Worm (Caenorhabditis elegans) whole organism, L2 larva: ENCODE measurements around the gene ins-7.

Source experiments
- C34F6.9 ChIP-seq: fragments of 150-350 bp; optimal IDR thresholded peaks from 2 replicates; lab custom pipeline; 2014; ENCODE audit warnings: missing biosample characterization, missing genetic modification characterization
- F13H6.1 ChIP-seq: sonication (generic microtip); optimal IDR thresholded peaks from 2 replicates; lab custom pipeline; 2016; ENCODE audit warnings: missing genetic modification characterization, missing compliant biosample characterization
- R02D3.7 ChIP-seq: fragments of 150-350 bp; optimal IDR thresholded peaks from 2 replicates; lab custom pipeline; 2014; ENCODE audit warnings: missing biosample characterization, missing genetic modification characterization
- Y55F3AM.14 ChIP-seq: fragments of 200-800 bp; sonication (Bioruptor generic); optimal IDR thresholded peaks from 2 replicates; lab custom pipeline; 2018; ENCODE audit warnings: mild to moderate bottlenecking, missing genetic modification characterization, missing compliant biosample characterization
- ZK546.5 ChIP-seq: sonication (generic microtip); optimal IDR thresholded peaks from 2 replicates; lab custom pipeline; 2017; ENCODE audit warnings: missing biosample characterization, missing genetic modification characterization
- alr-1 ChIP-seq: fragments of 150-350 bp; optimal IDR thresholded peaks from 2 replicates; lab custom pipeline; 2014; ENCODE audit warnings: missing biosample characterization, missing genetic modification characterization
- blmp-1 ChIP-seq: sonication (generic microtip); optimal IDR thresholded peaks from 2 replicates; lab custom pipeline; 2017; ENCODE audit warnings: missing genetic modification characterization, mild to moderate bottlenecking, missing compliant biosample characterization, antibody characterized with exemption, moderate library complexity; ENCODE audit not compliant: insufficient read depth
- crh-2 ChIP-seq: sonication (generic microtip); optimal IDR thresholded peaks from 2 replicates; lab custom pipeline; 2017; ENCODE audit warnings: missing biosample characterization, missing genetic modification characterization
- dmd-4 ChIP-seq: sonication (generic microtip); optimal IDR thresholded peaks from 2 replicates; lab custom pipeline; 2017; ENCODE audit warnings: missing biosample characterization, missing genetic modification characterization
- egl-27 ChIP-seq: sonication (generic microtip); optimal IDR thresholded peaks from 3 replicates; lab custom pipeline; 2017; ENCODE audit warnings: missing biosample characterization, missing genetic modification reagents, missing genetic modification characterization
- elt-3 ChIP-seq: sonication (generic microtip); optimal IDR thresholded peaks from 2 replicates; lab custom pipeline; 2017; ENCODE audit warnings: missing biosample characterization, missing genetic modification characterization
- fos-1 ChIP-seq: fragments of 150-350 bp; optimal IDR thresholded peaks from 2 replicates; lab custom pipeline; 2014; ENCODE audit warnings: missing biosample characterization, missing genetic modification characterization
- gmeb-1 ChIP-seq: fragments of 150-350 bp; optimal IDR thresholded peaks from 2 replicates; lab custom pipeline; 2014; ENCODE audit warnings: missing biosample characterization, missing genetic modification characterization
- lin-11 ChIP-seq: fragments of 150-350 bp; sonication (generic microtip); optimal IDR thresholded peaks from 2 replicates; lab custom pipeline; 2014; ENCODE audit warnings: missing biosample characterization, missing genetic modification characterization, inconsistent platforms, mixed read lengths
- lin-13 ChIP-seq: fragments of 150-350 bp; optimal IDR thresholded peaks from 2 replicates; lab custom pipeline; 2014; ENCODE audit warnings: missing biosample characterization, missing genetic modification reagents, missing genetic modification characterization
- lin-39 ChIP-seq: fragments of 150-350 bp; optimal IDR thresholded peaks from 2 replicates; lab custom pipeline; 2014; ENCODE audit warnings: missing biosample characterization, missing genetic modification reagents, missing genetic modification characterization
- lsy-2 ChIP-seq, 2 experiments: fragments of 150-350 bp in 1 of 2; sonication (generic microtip) in 1 of 2; optimal IDR thresholded peaks; 2 replicates each; lab custom pipeline; 2014 to 2017; ENCODE audit warnings: missing biosample characterization in 2 of 2, missing genetic modification characterization in 2 of 2
- mab-5 ChIP-seq: fragments of 150-350 bp; optimal IDR thresholded peaks from 2 replicates; lab custom pipeline; 2014; ENCODE audit warnings: missing biosample characterization, missing genetic modification characterization
- mdl-1 ChIP-seq, 2 experiments: fragments of 150-350 bp in 1 of 2; sonication (generic microtip) in 1 of 2; optimal IDR thresholded peaks; 2 replicates each; lab custom pipeline; 2017; ENCODE audit warnings: missing biosample characterization in 2 of 2, missing genetic modification characterization in 2 of 2
- nhr-10 ChIP-seq: sonication (generic microtip); optimal IDR thresholded peaks from 2 replicates; lab custom pipeline; 2017; ENCODE audit warnings: missing biosample characterization, missing genetic modification characterization
- nhr-11 ChIP-seq: fragments of 150-350 bp; optimal IDR thresholded peaks from 2 replicates; lab custom pipeline; 2014; ENCODE audit warnings: missing biosample characterization, missing genetic modification characterization
- nhr-12 ChIP-seq: fragments of 150-350 bp; optimal IDR thresholded peaks from 2 replicates; lab custom pipeline; 2014; ENCODE audit warnings: missing biosample characterization, missing genetic modification characterization
- nhr-129 ChIP-seq: fragments of 150-350 bp; optimal IDR thresholded peaks from 2 replicates; lab custom pipeline; 2014; ENCODE audit warnings: missing biosample characterization, missing genetic modification characterization
- nhr-21 ChIP-seq: fragments of 150-350 bp; optimal IDR thresholded peaks from 2 replicates; lab custom pipeline; 2014; ENCODE audit warnings: missing biosample characterization, missing genetic modification characterization
- nhr-237 ChIP-seq: fragments of 150-350 bp; optimal IDR thresholded peaks from 2 replicates; lab custom pipeline; 2014; ENCODE audit warnings: missing biosample characterization, missing genetic modification characterization
- nhr-6 ChIP-seq: fragments of 150-350 bp; optimal IDR thresholded peaks from 2 replicates; lab custom pipeline; 2014; ENCODE audit warnings: missing biosample characterization, missing genetic modification characterization
- peb-1 ChIP-seq: fragments of 150-350 bp; optimal IDR thresholded peaks from 2 replicates; lab custom pipeline; 2014; ENCODE audit warnings: missing biosample characterization, missing genetic modification characterization
- sem-4 ChIP-seq: fragments of 150-350 bp; optimal IDR thresholded peaks from 2 replicates; lab custom pipeline; 2014; ENCODE audit warnings: missing biosample characterization, missing genetic modification reagents, missing genetic modification characterization
- skn-1 ChIP-seq: sonication (generic microtip); optimal IDR thresholded peaks from 2 replicates; lab custom pipeline; 2017; ENCODE audit warnings: missing biosample characterization, missing genetic modification characterization
- sma-3 ChIP-seq: sonication (generic microtip); optimal IDR thresholded peaks from 2 replicates; lab custom pipeline; 2016; ENCODE audit warnings: missing genetic modification reagents, missing genetic modification characterization, missing compliant biosample characterization
- sma-9 ChIP-seq, 2 experiments: fragments of 150-350 bp in 1 of 2; sonication (generic microtip) in 1 of 2; optimal IDR thresholded peaks; 2 replicates each; lab custom pipeline; 2014 to 2016; ENCODE audit warnings: missing genetic modification characterization in 2 of 2, mild to moderate bottlenecking in 1 of 2, missing biosample characterization in 1 of 2, missing compliant biosample characterization in 1 of 2, missing genetic modification reagents in 1 of 2, moderate library complexity in 1 of 2
- snpc-4 ChIP-seq: fragments of 150-350 bp; optimal IDR thresholded peaks from 2 replicates; lab custom pipeline; 2014; ENCODE audit warnings: missing biosample characterization, missing genetic modification characterization
- unc-39 ChIP-seq: fragments of 150-350 bp; optimal IDR thresholded peaks from 2 replicates; lab custom pipeline; 2014; ENCODE audit warnings: missing biosample characterization, missing genetic modification characterization
- unc-55 ChIP-seq: fragments of 150-350 bp; sonication (generic microtip); optimal IDR thresholded peaks from 3 replicates; lab custom pipeline; 2014; ENCODE audit warnings: missing biosample characterization, missing genetic modification reagents, missing genetic modification characterization
- unc-62 ChIP-seq: fragments of 150-350 bp; optimal IDR thresholded peaks from 2 replicates; lab custom pipeline; 2014; ENCODE audit warnings: missing biosample characterization, missing genetic modification reagents, missing genetic modification characterization
- zag-1 ChIP-seq: fragments of 150-350 bp; optimal IDR thresholded peaks from 2 replicates; lab custom pipeline; 2014; ENCODE audit warnings: missing biosample characterization, missing genetic modification characterization
- ztf-11 ChIP-seq: sonication (generic microtip); optimal IDR thresholded peaks from 2 replicates; lab custom pipeline; 2017; ENCODE audit warnings: missing biosample characterization, missing genetic modification characterization
- ztf-4 ChIP-seq: fragments of 150-350 bp; optimal IDR thresholded peaks from 2 replicates; lab custom pipeline; 2014; ENCODE audit warnings: missing biosample characterization, missing genetic modification characterization

The ins-7 gene

ce11 chrIV:9678007-9678406, 4.6 kb downstream of the ins-7 start:
- no peak for TF ChIP-seq lin-11 (tag; lab: Kevin White, UChicago)
- no peak for TF ChIP-seq unc-62
- no peak for TF ChIP-seq alr-1 (tag; lab: Kevin White, UChicago)
- TF ChIP-seq snpc-4 (tag; lab: Kevin White, UChicago), result no peak
- TF ChIP-seq dmd-4 (tag; lab: Kevin White, UChicago), result no peak
- no peak for TF ChIP-seq ztf-11
- no peak for TF ChIP-seq peb-1 (tag; lab: Kevin White, UChicago)
- no peak for TF ChIP-seq nhr-11 (tag; lab: Kevin White, UChicago)
- TF ChIP-seq nhr-10, result no peak
- no peak for TF ChIP-seq gmeb-1 (tag; lab: Kevin White, UChicago)
- no peak for TF ChIP-seq nhr-12
- no peak for TF ChIP-seq egl-27 (tag; lab: Kevin White, UChicago)
- TF ChIP-seq nhr-21, result no peak
- TF ChIP-seq sma-3, result no peak
- TF ChIP-seq unc-55 (GFP tag; lab: Kevin White, UChicago), result no peak
- TF ChIP-seq ZK546.5, result no peak
- no peak for TF ChIP-seq ztf-4
- TF ChIP-seq Y55F3AM.14, result no peak
- TF ChIP-seq elt-3 (tag; lab: Kevin White, UChicago), result no peak
- no peak for TF ChIP-seq C34F6.9 (tag; lab: Kevin White, UChicago)

- TF ChIP-seq egl-27 (tag; lab: Kevin White, UChicago) (peak; percentile 69), dmd-4 (tag; lab: Kevin White, UChicago) (no peak), nhr-6 (tag; lab: Kevin White, UChicago) (peak; percentile 53), nhr-21 (peak; percentile 67), unc-39 (tag; lab: Kevin White, UChicago) (no peak), peb-1 (tag; lab: Kevin White, UChicago) (no peak), gmeb-1 (tag; lab: Kevin White, UChicago) (no peak), sma-9 (GFP tag; optimal IDR thresholded peaks at IDR 0.05; lab: Kevin White, UChicago) (peak; percentile 94), sma-9 (tag; optimal IDR thresholded peaks at IDR 0.05; lab: Kevin White, UChicago) (no peak), sma-3 (peak; percentile 49), R02D3.7 (tag; lab: Kevin White, UChicago) (no peak), blmp-1 (tag; lab: Kevin White, UChicago) (peak; percentile 92), Y55F3AM.14 (no peak), lin-39 (tag; lab: Kevin White, UChicago) (no peak), C34F6.9 (tag; lab: Kevin White, UChicago) (peak; percentile 89), elt-3 (tag; lab: Kevin White, UChicago) (no peak), lin-13 (GFP tag; lab: Kevin White, UChicago) (peak; percentile 32), lin-11 (tag; lab: Kevin White, UChicago) (no peak), nhr-129 (tag; lab: Kevin White, UChicago) (peak; percentile 72), skn-1 (no peak), F13H6.1 (tag; lab: Kevin White, UChicago) (peak; percentile 85), snpc-4 (tag; lab: Kevin White, UChicago) (peak; percentile 43), nhr-237 (tag; lab: Kevin White, UChicago) (no peak), lsy-2 (tag; optimal IDR thresholded peaks at IDR 0.05; lab: Kevin White, UChicago) (peak; percentile 14 to 79), mab-5 (tag; lab: Kevin White, UChicago) (peak; percentile 3), mdl-1 (tag; optimal IDR thresholded peaks at IDR 0.05; lab: Kevin White, UChicago) (peak; percentile 92 to 99), crh-2 (tag; lab: Kevin White, UChicago) (peak; percentile 96), sem-4 (tag; lab: Kevin White, UChicago) (peak; percentile 19), unc-55 (GFP tag; lab: Kevin White, UChicago) (peak; percentile 73), zag-1 (tag; lab: Kevin White, UChicago) (peak; percentile 51), fos-1 (tag; lab: Kevin White, UChicago) (peak; percentile 51)
These were observed 5.2 kb downstream of the ins-7 start for ce11 chrIV:9677226-9677992.

ce11 chrIV:9676535-9676934, 6.1 kb downstream of the ins-7 start:
- TF ChIP-seq gmeb-1 (tag; lab: Kevin White, UChicago), result peak; percentile 13
- TF ChIP-seq fos-1 (tag; lab: Kevin White, UChicago), result peak; percentile 73
- TF ChIP-seq crh-2 (tag; lab: Kevin White, UChicago), result peak; percentile 71
- peak; percentile 32 for TF ChIP-seq F13H6.1 (tag; lab: Kevin White, UChicago)
- peak; percentile 75 for TF ChIP-seq sma-9 (GFP tag; optimal IDR thresholded peaks at IDR 0.05; lab: Kevin White, UChicago)
- no peak for TF ChIP-seq sma-9 (tag; optimal IDR thresholded peaks at IDR 0.05; lab: Kevin White, UChicago)
- no peak for TF ChIP-seq lsy-2 (tag; optimal IDR thresholded peaks at IDR 0.05; lab: Kevin White, UChicago)
- peak in 1 of 2 experiments; percentile 30 for TF ChIP-seq mdl-1 (tag; optimal IDR thresholded peaks at IDR 0.05; lab: Kevin White, UChicago)
- no peak for TF ChIP-seq lin-11 (tag; lab: Kevin White, UChicago)
- peak; percentile 32 for TF ChIP-seq nhr-129 (tag; lab: Kevin White, UChicago)
- no peak for TF ChIP-seq ZK546.5
